Fruit fly (Drosophila melanogaster) whole organism, embryonic: Measurements from ENCODE around the gene Tsen54.
A peak's percentile ranks its signal among the peaks of the same experiment; 100 is the strongest.

ENCODE experiments used
- ATbp ChIP-seq: fragments of 200-800 bp; sonication (Bioruptor generic); optimal IDR thresholded peaks from 2 replicates; lab custom pipeline; 2017; ENCODE audit warnings: missing biosample characterization, mild to moderate bottlenecking, missing genetic modification characterization, missing genetic modification reagents
- Aef1 ChIP-seq: fragments of 200-800 bp; sonication (Bioruptor generic); IDR thresholded peaks from 3 replicates; pipeline ENCODE4 v1.3.6; 2022; ENCODE audit warnings: missing biosample characterization, missing genetic modification characterization
- Bgb ChIP-seq: fragments of 200-800 bp; sonication (Bioruptor generic); IDR thresholded peaks from 2 replicates; pipeline ENCODE4 v1.3.6; 2022; ENCODE audit warnings: missing biosample characterization, missing genetic modification characterization; ENCODE audit not compliant: partially characterized antibody
- CG11247 ChIP-seq: fragments of 200-800 bp; sonication (Bioruptor generic); IDR thresholded peaks from 2 replicates; pipeline ENCODE4 v1.3.6; 2022; ENCODE audit warnings: missing biosample characterization, missing genetic modification characterization
- CG12236 ChIP-seq: fragments of 200-800 bp; sonication (Bioruptor generic); optimal IDR thresholded peaks from 2 replicates; lab custom pipeline; 2016; ENCODE audit warnings: missing biosample characterization, missing genetic modification characterization
- CG1233 ChIP-seq: fragments of 200-800 bp; sonication (Bioruptor generic); optimal IDR thresholded peaks from 4 replicates; lab custom pipeline; 2018; ENCODE audit warnings: missing biosample characterization, mild to moderate bottlenecking, missing genetic modification characterization
- CG12769 ChIP-seq: fragments of 200-800 bp; sonication (Bioruptor generic); optimal IDR thresholded peaks from 2 replicates; lab custom pipeline; 2019; ENCODE audit warnings: missing biosample characterization, mild to moderate bottlenecking, missing genetic modification characterization, moderate library complexity
- CG14014 ChIP-seq: fragments of 200-800 bp; sonication (Bioruptor generic); IDR thresholded peaks from 2 replicates; pipeline ENCODE4 v1.3.6; 2022; ENCODE audit warnings: missing biosample characterization, missing genetic modification characterization
- CG16779 ChIP-seq: fragments of 200-800 bp; sonication (Bioruptor generic); IDR thresholded peaks from 2 replicates; pipeline ENCODE4 v1.3.6; 2022; ENCODE audit warnings: missing biosample characterization, missing genetic modification characterization
- CG4730 ChIP-seq: fragments of 200-800 bp; sonication (Bioruptor generic); IDR thresholded peaks from 2 replicates; pipeline ENCODE4 v1.3.6; 2022; ENCODE audit warnings: missing biosample characterization, missing genetic modification characterization
- CG4820 ChIP-seq: fragments of 200-800 bp; sonication (Bioruptor generic); optimal IDR thresholded peaks from 3 replicates; lab custom pipeline; 2016; ENCODE audit warnings: missing biosample characterization, missing genetic modification characterization
- CG6813 ChIP-seq: fragments of 200-800 bp; sonication (Bioruptor generic); optimal IDR thresholded peaks from 2 replicates; lab custom pipeline; 2017; ENCODE audit warnings: missing biosample characterization, missing genetic modification characterization, mild to moderate bottlenecking, moderate library complexity, missing genetic modification reagents
- CG7271 ChIP-seq: fragments of 200-800 bp; sonication (Bioruptor generic); optimal IDR thresholded peaks from 2 replicates; lab custom pipeline; 2018; ENCODE audit warnings: missing biosample characterization, mild to moderate bottlenecking, missing genetic modification characterization, moderate library complexity
- CG9727 ChIP-seq: fragments of 200-800 bp; sonication (Bioruptor generic); optimal IDR thresholded peaks from 3 replicates; lab custom pipeline; 2017; ENCODE audit warnings: missing biosample characterization, mild to moderate bottlenecking, missing genetic modification characterization
- CG9817 ChIP-seq: fragments of 200-800 bp; sonication (Bioruptor generic); optimal IDR thresholded peaks from 2 replicates; lab custom pipeline; 2018; ENCODE audit warnings: missing biosample characterization, mild to moderate bottlenecking, missing genetic modification characterization, moderate library complexity
- CkIIα-i1 ChIP-seq: fragments of 200-800 bp; sonication (Bioruptor generic); IDR thresholded peaks from 2 replicates; pipeline ENCODE4 v1.3.6; 2022; ENCODE audit warnings: missing biosample characterization, missing genetic modification characterization
- Dip3 ChIP-seq: fragments of 200-800 bp; sonication (Bioruptor generic); optimal IDR thresholded peaks from 3 replicates; lab custom pipeline; 2016; ENCODE audit warnings: missing biosample characterization, missing genetic modification characterization
- HLH4C ChIP-seq: fragments of 200-800 bp; sonication (Bioruptor generic); IDR thresholded peaks from 3 replicates; pipeline ENCODE4 v1.3.6; 2022; ENCODE audit warnings: missing biosample characterization, missing genetic modification characterization; ENCODE audit not compliant: partially characterized antibody
- HLH54F ChIP-seq: fragments of 200-800 bp; sonication (Bioruptor generic); optimal IDR thresholded peaks from 3 replicates; lab custom pipeline; 2016; ENCODE audit warnings: missing biosample characterization, missing genetic modification characterization
- Hmr ChIP-seq: fragments of 200-800 bp; sonication (Bioruptor generic); optimal IDR thresholded peaks from 3 replicates; lab custom pipeline; 2017; ENCODE audit warnings: mild to moderate bottlenecking, missing biosample characterization, missing genetic modification reagents, missing genetic modification characterization
- Hmx ChIP-seq: fragments of 200-800 bp; sonication (Bioruptor generic); optimal IDR thresholded peaks from 2 replicates; lab custom pipeline; 2016; ENCODE audit warnings: missing biosample characterization, missing genetic modification characterization
- Lpt ChIP-seq: fragments of >200 bp; optimal IDR thresholded peaks from 2 replicates; lab custom pipeline; 2018; ENCODE audit warnings: missing biosample characterization, missing genetic modification characterization
- Nf-YC ChIP-seq: fragments of 200-800 bp; optimal IDR thresholded peaks from 3 replicates; lab custom pipeline; 2019; ENCODE audit warnings: missing biosample characterization, mild to moderate bottlenecking, missing genetic modification characterization, moderate library complexity
- Sox102F ChIP-seq: fragments of 200-800 bp; sonication (Bioruptor generic); optimal IDR thresholded peaks from 2 replicates; lab custom pipeline; 2018; ENCODE audit warnings: missing biosample characterization, mild to moderate bottlenecking, missing genetic modification characterization, moderate library complexity
- Ssrp ChIP-seq: fragments of 200-800 bp; sonication (Bioruptor generic); optimal IDR thresholded peaks from 2 replicates; lab custom pipeline; 2018; ENCODE audit warnings: missing biosample characterization, mild to moderate bottlenecking, missing genetic modification characterization, moderate library complexity
- Trl ChIP-seq, 3 experiments: fragments of >200 bp in 2 of 3; fragments of 200-800 bp in 1 of 3; sonication (Bioruptor generic) in 1 of 3; optimal IDR thresholded peaks; 2 replicates in 1 of 3; 3 replicates in 2 of 3; lab custom pipeline; 2016 to 2017; ENCODE audit warnings: missing biosample characterization in 1 of 3, missing genetic modification characterization in 1 of 3
- Xrp1 ChIP-seq: fragments of 200-800 bp; sonication (Bioruptor generic); IDR thresholded peaks from 2 replicates; pipeline ENCODE4 v1.3.6; 2022; ENCODE audit warnings: missing biosample characterization, missing genetic modification characterization
- YL-1 ChIP-seq: fragments of 200-800 bp; sonication (Bioruptor generic); optimal IDR thresholded peaks from 3 replicates; lab custom pipeline; 2017; ENCODE audit warnings: missing biosample characterization, mild to moderate bottlenecking, missing genetic modification characterization
- abd-A ChIP-seq: fragments of 200-800 bp; sonication (Bioruptor generic); optimal IDR thresholded peaks from 3 replicates; lab custom pipeline; 2019; ENCODE audit warnings: missing biosample characterization, mild to moderate bottlenecking, missing genetic modification characterization, moderate library complexity
- chif ChIP-seq, 2 experiments: fragments of 200-800 bp; sonication (Bioruptor generic); optimal IDR thresholded peaks; 3 replicates each; lab custom pipeline; 2016; ENCODE audit warnings: missing biosample characterization in 2 of 2, missing genetic modification characterization in 2 of 2
- ci ChIP-seq: fragments of 200-800 bp; sonication (Bioruptor generic); IDR thresholded peaks from 3 replicates; pipeline ENCODE4 v1.3.6; 2022; ENCODE audit warnings: missing biosample characterization, missing genetic modification characterization
- crol ChIP-seq: fragments of 200-800 bp; sonication (Bioruptor generic); IDR thresholded peaks from 2 replicates; pipeline ENCODE4 v1.3.6; 2022; ENCODE audit warnings: missing biosample characterization, missing genetic modification characterization
- crp ChIP-seq, 2 experiments: fragments of 200-800 bp; sonication (Bioruptor generic); optimal IDR thresholded peaks; 2 replicates in 1 of 2; 3 replicates in 1 of 2; lab custom pipeline; 2017; ENCODE audit warnings: missing biosample characterization in 2 of 2, missing genetic modification characterization in 2 of 2, mild to moderate bottlenecking in 1 of 2, moderate library complexity in 1 of 2
- emc ChIP-seq: fragments of 200-800 bp; sonication (Bioruptor generic); optimal IDR thresholded peaks from 2 replicates; lab custom pipeline; 2016; ENCODE audit warnings: missing biosample characterization, missing genetic modification characterization
- ems ChIP-seq: fragments of 200-800 bp; sonication (Bioruptor generic); optimal IDR thresholded peaks from 3 replicates; lab custom pipeline; 2016; ENCODE audit warnings: missing biosample characterization, missing genetic modification characterization
- gt ChIP-seq: fragments of 200-800 bp; sonication (Bioruptor generic); IDR thresholded peaks from 2 replicates; pipeline ENCODE4 v1.3.6; 2022; ENCODE audit warnings: missing biosample characterization, missing genetic modification characterization
- hkb ChIP-seq, 2 experiments: fragments of 200-800 bp in 1 of 2; fragments of >200 bp in 1 of 2; sonication (Bioruptor generic) in 1 of 2; IDR thresholded peaks in 1 of 2; optimal IDR thresholded peaks in 1 of 2; 2 replicates each; pipeline versions ENCODE4 v1.3.6 to Lab custom; 2017 to 2022; ENCODE audit warnings: missing biosample characterization in 1 of 2, missing genetic modification characterization in 1 of 2
- kah ChIP-seq: fragments of 200-800 bp; sonication (Bioruptor generic); optimal IDR thresholded peaks from 2 replicates; lab custom pipeline; 2018; ENCODE audit warnings: missing biosample characterization, mild to moderate bottlenecking, missing genetic modification characterization
- klu ChIP-seq: fragments of 200-800 bp; sonication (Bioruptor generic); IDR thresholded peaks from 2 replicates; pipeline ENCODE4 v1.3.6; 2022; ENCODE audit warnings: missing biosample characterization, missing genetic modification characterization
- nmo ChIP-seq: fragments of 200-800 bp; sonication (Bioruptor generic); optimal IDR thresholded peaks from 2 replicates; lab custom pipeline; 2018; ENCODE audit warnings: missing biosample characterization, mild to moderate bottlenecking, missing genetic modification characterization, moderate library complexity
- oc ChIP-seq: fragments of 200-800 bp; sonication (Bioruptor generic); optimal IDR thresholded peaks from 2 replicates; lab custom pipeline; 2018; ENCODE audit warnings: missing biosample characterization, mild to moderate bottlenecking, missing genetic modification characterization, moderate library complexity
- otp ChIP-seq: fragments of 200-800 bp; sonication (Bioruptor generic); IDR thresholded peaks from 3 replicates; pipeline ENCODE4, ENCODE4 v1.3.6; 2022; ENCODE audit warnings: missing biosample characterization, missing genetic modification characterization
- pb ChIP-seq: fragments of 200-800 bp; sonication (Bioruptor generic); optimal IDR thresholded peaks from 3 replicates; lab custom pipeline; 2016; ENCODE audit warnings: missing biosample characterization, missing genetic modification characterization
- repo ChIP-seq: fragments of 200-800 bp; sonication (Bioruptor generic); optimal IDR thresholded peaks from 2 replicates; lab custom pipeline; 2016; ENCODE audit warnings: missing biosample characterization, missing genetic modification characterization
- row ChIP-seq: fragments of 200-800 bp; sonication (Bioruptor generic); IDR thresholded peaks from 3 replicates; pipeline ENCODE4 v1.3.6; 2022; ENCODE audit warnings: missing biosample characterization, missing genetic modification characterization
- scrt ChIP-seq: fragments of 200-800 bp; sonication (Bioruptor generic); optimal IDR thresholded peaks from 2 replicates; lab custom pipeline; 2018; ENCODE audit warnings: missing biosample characterization, mild to moderate bottlenecking, missing genetic modification characterization, moderate library complexity
- tx ChIP-seq: fragments of 200-800 bp; sonication (Bioruptor generic); optimal IDR thresholded peaks from 2 replicates; lab custom pipeline; 2016; ENCODE audit warnings: missing biosample characterization, missing genetic modification characterization
- vfl ChIP-seq: fragments of 200-800 bp; sonication (Bioruptor generic); optimal IDR thresholded peaks from 2 replicates; lab custom pipeline; 2016; ENCODE audit warnings: missing biosample characterization, missing genetic modification characterization
- zen ChIP-seq: fragments of 200-800 bp; sonication (Bioruptor generic); optimal IDR thresholded peaks from 3 replicates; lab custom pipeline; 2018; ENCODE audit warnings: missing biosample characterization, mild to moderate bottlenecking, missing genetic modification characterization, moderate library complexity

The Tsen54 gene

DNA sequence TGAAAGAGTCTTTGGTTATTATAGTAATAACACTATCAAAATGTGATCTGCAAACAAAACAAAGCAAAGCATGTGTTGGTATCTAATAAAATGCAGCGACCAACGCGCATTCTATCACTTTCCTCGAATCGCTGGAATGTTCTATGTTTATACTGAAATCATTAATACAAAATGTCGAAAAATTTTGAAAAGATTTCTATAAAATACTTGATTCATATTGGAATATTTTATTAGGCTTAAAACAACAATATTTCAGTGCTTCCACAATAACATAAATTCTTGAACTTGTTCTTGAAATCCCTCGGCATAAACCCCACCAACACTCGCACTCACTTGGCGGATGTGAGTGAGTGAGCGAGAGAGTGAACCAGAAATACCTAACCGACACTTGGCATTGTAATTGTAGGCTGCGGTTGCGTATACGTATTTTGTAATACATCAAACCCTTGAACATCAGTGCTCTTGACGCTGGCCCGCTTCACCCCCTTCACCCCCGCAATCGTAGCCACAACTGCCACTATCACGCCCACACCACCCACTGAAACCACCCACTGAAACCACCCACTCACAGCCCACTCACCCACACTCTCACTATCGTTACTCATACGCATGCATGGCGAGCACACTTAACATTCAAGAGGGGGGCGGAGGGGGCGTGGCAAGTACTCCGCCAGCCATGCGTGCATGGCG is 17.3 kb upstream of the Tsen54 start (continued):
- no peak for TF ChIP-seq Trl (optimal IDR thresholded peaks at IDR 0.05; lab: Kevin White, UChicago)
- TF ChIP-seq Trl (GFP tag; optimal IDR thresholded peaks at IDR 0.05; lab: Kevin White, UChicago), result no peak
- TF ChIP-seq CG1233 (GFP tag; lab: Kevin White, UChicago), result peak; percentile 31
- no peak for TF ChIP-seq Dip3
- TF ChIP-seq crol, result peak; percentile 89
- no peak for TF ChIP-seq tx (GFP tag; lab: Kevin White, UChicago)
- peak; percentile 81 for TF ChIP-seq CG4820 (GFP tag; lab: Kevin White, UChicago)
- no peak for TF ChIP-seq YL-1
- TF ChIP-seq row (GFP tag; lab: Robert Waterston, UW), result peak; percentile 60; the same call in 2 of the 3 replicates
- peak; percentile 62 for TF ChIP-seq Xrp1 (GFP tag; lab: Robert Waterston, UW)
- TF ChIP-seq kah, result no peak
- TF ChIP-seq otp (GFP tag; lab: Robert Waterston, UW), result no peak
- TF ChIP-seq CG16779 (GFP tag; lab: Robert Waterston, UW), result peak; percentile 6; the same call in 1 of the 2 replicates
- TF ChIP-seq emc, result no peak
- peak; percentile 86 for TF ChIP-seq ci (GFP tag; lab: Robert Waterston, UW)
- no peak for TF ChIP-seq hkb (optimal IDR thresholded peaks at IDR 0.05; lab: Kevin White, UChicago)
- TF ChIP-seq hkb (GFP tag; IDR thresholded peaks at IDR 0.05; lab: Robert Waterston, UW), result peak; percentile 54; the same call in 1 of the 2 replicates
- TF ChIP-seq scrt (GFP tag; lab: Kevin White, UChicago), result peak; percentile 51
- no peak for TF ChIP-seq Nf-YC (tag; lab: Kevin White, UChicago)
- TF ChIP-seq HLH54F (GFP tag; lab: Kevin White, UChicago), result no peak
- TF ChIP-seq CG9817, result no peak
- TF ChIP-seq CG6813 (GFP tag; lab: Kevin White, UChicago), result no peak
- no peak for TF ChIP-seq abd-A (tag; lab: Kevin White, UChicago)
- TF ChIP-seq Ssrp (tag; lab: Kevin White, UChicago), result no peak
- TF ChIP-seq CG12769 (tag; lab: Kevin White, UChicago), result no peak
- TF ChIP-seq gt, result no peak
- peak; percentile 48 for TF ChIP-seq nmo (GFP tag; lab: Kevin White, UChicago)
- peak; percentile 20; the same call in 1 of the 2 replicates for TF ChIP-seq Bgb
- TF ChIP-seq Aef1, result no peak; the same call in 2 of the 3 replicates
- no peak for TF ChIP-seq oc (tag; lab: Kevin White, UChicago)
- peak; percentile 46 for TF ChIP-seq Hmr (GFP tag; lab: Kevin White, UChicago)
- TF ChIP-seq crp (GFP tag; optimal IDR thresholded peaks at IDR 0.05; lab: Kevin White, UChicago), result no peak
- peak; percentile 62; the same call in 1 of the 2 replicates for TF ChIP-seq CG14014 (GFP tag; lab: Robert Waterston, UW)
- TF ChIP-seq CG4730 (GFP tag; lab: Robert Waterston, UW), result no peak
- no peak for TF ChIP-seq Lpt
- TF ChIP-seq Hmx, result no peak
- no peak for TF ChIP-seq klu (GFP tag; lab: Robert Waterston, UW)
- TF ChIP-seq pb (GFP tag; lab: Kevin White, UChicago), result no peak
- TF ChIP-seq zen, result no peak
- peak; percentile 55 for TF ChIP-seq Sox102F (GFP tag; lab: Kevin White, UChicago)
- TF ChIP-seq CG9727, result no peak
- TF ChIP-seq CG11247 (GFP tag; lab: Robert Waterston, UW), result 0 out of 2 replicates have a peak, but pooled peaks have one; percentile 31
- no peak for TF ChIP-seq ems (GFP tag; lab: Kevin White, UChicago)
- no peak for TF ChIP-seq HLH4C
- no peak for TF ChIP-seq CG7271 (tag; lab: Kevin White, UChicago)
- TF ChIP-seq CkIIα-i1, result no peak
- no peak for TF ChIP-seq CG12236 (GFP tag; lab: Kevin White, UChicago)
- TF ChIP-seq repo (GFP tag; lab: Kevin White, UChicago), result no peak
- TF ChIP-seq ATbp (GFP tag; lab: Kevin White, UChicago), result peak; percentile 6
- no peak for TF ChIP-seq chif (GFP tag; optimal IDR thresholded peaks at IDR 0.05; lab: Kevin White, UChicago)
- TF ChIP-seq vfl (GFP tag; lab: Kevin White, UChicago), result no peak
